Worm (Caenorhabditis elegans) whole organism, mixed stage, embryonic: ENCODE data around the gene cdc-25.3.
A peak's percentile ranks its signal among the peaks of the same experiment; 100 is the strongest.

Source experiments
- bed-3 ChIP-seq: fragments of 200-800 bp; sonication (Bioruptor generic); optimal IDR thresholded peaks from 3 replicates; lab custom pipeline; 2018; ENCODE audit warnings: mild to moderate bottlenecking, missing genetic modification characterization, moderate library complexity, missing compliant biosample characterization
- blmp-1 ChIP-seq: fragments of 150-350 bp; optimal IDR thresholded peaks from 2 replicates; lab custom pipeline; 2014; ENCODE audit warnings: missing biosample characterization, missing genetic modification characterization
- ceh-43 ChIP-seq: fragments of 200-800 bp; sonication (Bioruptor generic); optimal IDR thresholded peaks from 2 replicates; lab custom pipeline; 2018; ENCODE audit warnings: mild to moderate bottlenecking, missing genetic modification characterization, moderate library complexity, missing compliant biosample characterization
- ceh-83 ChIP-seq: fragments of 200-800 bp; sonication (Bioruptor generic); optimal IDR thresholded peaks from 2 replicates; lab custom pipeline; 2018; ENCODE audit warnings: mild to moderate bottlenecking, missing genetic modification characterization, missing compliant biosample characterization
- ces-1 ChIP-seq: fragments of 150-350 bp; optimal IDR thresholded peaks from 2 replicates; lab custom pipeline; 2014; ENCODE audit warnings: missing biosample characterization, missing genetic modification reagents, missing genetic modification characterization
- cnd-1 ChIP-seq: fragments of 200-800 bp; sonication (Bioruptor generic); optimal IDR thresholded peaks from 2 replicates; lab custom pipeline; 2018; ENCODE audit warnings: mild to moderate bottlenecking, missing genetic modification characterization, missing compliant biosample characterization
- drap-1 ChIP-seq: fragments of 200-800 bp; sonication (Bioruptor generic); optimal IDR thresholded peaks from 3 replicates; lab custom pipeline; 2018; ENCODE audit warnings: mild to moderate bottlenecking, missing genetic modification characterization, missing compliant biosample characterization
- elt-1 ChIP-seq: sonication (generic microtip); optimal IDR thresholded peaks from 2 replicates; lab custom pipeline; 2017; ENCODE audit warnings: missing genetic modification characterization, mild to moderate bottlenecking, missing compliant biosample characterization, antibody characterized with exemption, moderate library complexity, borderline replicate concordance; ENCODE audit not compliant: insufficient read depth
- elt-3 ChIP-seq: fragments of 150-350 bp; optimal IDR thresholded peaks from 2 replicates; lab custom pipeline; 2014; ENCODE audit warnings: missing biosample characterization, missing genetic modification characterization
- flh-1 ChIP-seq: fragments of 200-800 bp; sonication (Bioruptor generic); optimal IDR thresholded peaks from 2 replicates; lab custom pipeline; 2018; ENCODE audit warnings: mild to moderate bottlenecking, missing genetic modification characterization, moderate library complexity, missing compliant biosample characterization
- ham-2 ChIP-seq: fragments of 200-800 bp; sonication (Bioruptor generic); optimal IDR thresholded peaks from 2 replicates; lab custom pipeline; 2018; ENCODE audit warnings: mild to moderate bottlenecking, missing genetic modification characterization, missing compliant biosample characterization
- hlh-1 ChIP-seq: fragments of 150-350 bp; optimal IDR thresholded peaks from 2 replicates; lab custom pipeline; 2014; ENCODE audit warnings: missing biosample characterization, missing genetic modification reagents, missing genetic modification characterization
- lin-13 ChIP-seq: fragments of 150-350 bp; optimal IDR thresholded peaks from 2 replicates; lab custom pipeline; 2014; ENCODE audit warnings: missing biosample characterization, missing genetic modification characterization
- lin-32 ChIP-seq: fragments of 200-800 bp; sonication (Bioruptor generic); optimal IDR thresholded peaks from 2 replicates; lab custom pipeline; 2018; ENCODE audit warnings: mild to moderate bottlenecking, missing genetic modification characterization, missing compliant biosample characterization
- lsy-2 ChIP-seq: fragments of 150-350 bp; optimal IDR thresholded peaks from 2 replicates; lab custom pipeline; 2014; ENCODE audit warnings: missing biosample characterization, missing genetic modification characterization
- mab-5 ChIP-seq: fragments of 150-350 bp; optimal IDR thresholded peaks from 2 replicates; lab custom pipeline; 2014; ENCODE audit warnings: missing biosample characterization, missing genetic modification characterization
- mep-1 ChIP-seq: fragments of 150-350 bp; optimal IDR thresholded peaks from 2 replicates; lab custom pipeline; 2017; ENCODE audit warnings: missing biosample characterization, missing genetic modification reagents, missing genetic modification characterization, inconsistent platforms
- mls-2 ChIP-seq: sonication (generic microtip); optimal IDR thresholded peaks from 2 replicates; lab custom pipeline; 2016; ENCODE audit warnings: mild to moderate bottlenecking, missing genetic modification characterization, moderate library complexity, missing compliant biosample characterization
- nhr-12 ChIP-seq: fragments of 150-350 bp; optimal IDR thresholded peaks from 2 replicates; lab custom pipeline; 2014; ENCODE audit warnings: missing biosample characterization, missing genetic modification characterization
- nhr-237 ChIP-seq: fragments of 150-350 bp; optimal IDR thresholded peaks from 2 replicates; lab custom pipeline; 2014; ENCODE audit warnings: missing biosample characterization, missing genetic modification characterization
- nhr-28 ChIP-seq: fragments of 150-350 bp; optimal IDR thresholded peaks from 2 replicates; lab custom pipeline; 2014; ENCODE audit warnings: missing biosample characterization, missing genetic modification characterization
- nhr-76 ChIP-seq: sonication (generic microtip); optimal IDR thresholded peaks from 2 replicates; lab custom pipeline; 2017; ENCODE audit warnings: missing biosample characterization, missing genetic modification characterization
- pha-4 ChIP-seq: fragments of 150-350 bp; optimal IDR thresholded peaks from 2 replicates; lab custom pipeline; 2018; ENCODE audit warnings: missing biosample characterization, missing genetic modification reagents, missing genetic modification characterization
- sem-2 ChIP-seq: fragments of 200-800 bp; sonication (Bioruptor generic); optimal IDR thresholded peaks from 2 replicates; lab custom pipeline; 2018; ENCODE audit warnings: mild to moderate bottlenecking, missing genetic modification characterization, missing compliant biosample characterization
- snpc-4 ChIP-seq: fragments of 150-350 bp; optimal IDR thresholded peaks from 2 replicates; lab custom pipeline; 2014; ENCODE audit warnings: missing biosample characterization, missing genetic modification characterization
- sptf-1 ChIP-seq: sonication (generic microtip); optimal IDR thresholded peaks from 2 replicates; lab custom pipeline; 2017; ENCODE audit warnings: mild to moderate bottlenecking, missing genetic modification characterization, moderate library complexity, missing compliant biosample characterization
- unc-120 ChIP-seq: sonication (generic microtip); optimal IDR thresholded peaks from 2 replicates; lab custom pipeline; 2017; ENCODE audit warnings: missing genetic modification characterization, missing compliant biosample characterization; ENCODE audit not compliant: poor library complexity, severe bottlenecking
- unc-62 ChIP-seq: fragments of 150-350 bp; optimal IDR thresholded peaks from 2 replicates; lab custom pipeline; 2014; ENCODE audit warnings: missing biosample characterization, missing genetic modification reagents, missing genetic modification characterization
- zip-8 ChIP-seq: fragments of 150-350 bp; optimal IDR thresholded peaks from 2 replicates; lab custom pipeline; 2014; ENCODE audit warnings: missing biosample characterization, missing genetic modification characterization
- ztf-11 ChIP-seq: fragments of 150-350 bp; optimal IDR thresholded peaks from 2 replicates; lab custom pipeline; 2014; ENCODE audit warnings: missing biosample characterization, missing genetic modification characterization

The cdc-25.3 gene

DNA sequence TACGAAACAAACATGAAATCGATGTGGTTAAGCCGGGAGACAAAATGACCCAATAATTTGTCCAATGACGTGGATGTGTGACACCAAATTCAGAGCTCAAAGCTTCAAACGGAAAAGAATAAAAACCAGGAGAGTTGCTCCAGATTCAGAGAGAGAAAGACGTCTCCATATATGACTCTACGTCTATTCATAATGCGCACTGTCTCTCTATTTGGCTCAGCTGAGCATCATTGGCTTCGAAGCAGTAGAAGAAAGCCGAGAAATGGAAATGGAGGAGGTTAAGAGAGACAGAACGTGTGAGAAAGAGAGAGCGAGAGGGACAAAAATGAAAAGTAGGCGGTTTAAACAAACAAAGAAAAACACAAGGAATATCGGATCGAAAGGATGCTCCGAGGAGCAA is 31.4 kb downstream of the cdc-25.3 start:
- TF ChIP-seq sptf-1: peak; percentile 10
- peak; percentile 45 for TF ChIP-seq ces-1 (GFP tag; lab: Kevin White, UChicago)
- TF ChIP-seq nhr-237: no peak
- TF ChIP-seq cnd-1 (tag; lab: Kevin White, UChicago): no peak

ce11 chrIII:8885150-8885549 is 32.6 kb downstream of the cdc-25.3 start, which contains the start of gene svop-1:
Gene svop-1 (minus strand): TSS chrIII:8885488.
- TF ChIP-seq ham-2 (GFP tag; lab: Kevin White, UChicago) (no peak), nhr-12 (no peak), mls-2 (no peak), pha-4 (tag; lab: Kevin White, UChicago) (no peak), unc-120 (tag; lab: Kevin White, UChicago) (no peak), lin-32 (GFP tag; lab: Kevin White, UChicago) (no peak), cnd-1 (tag; lab: Kevin White, UChicago) (no peak), hlh-1 (tag; lab: Kevin White, UChicago) (no peak), blmp-1 (no peak), elt-1 (tag; lab: Kevin White, UChicago) (no peak), drap-1 (GFP tag; lab: Kevin White, UChicago) (no peak), ces-1 (GFP tag; lab: Kevin White, UChicago) (no peak), ceh-83 (no peak), mep-1 (tag; lab: Kevin White, UChicago) (no peak), sptf-1 (no peak), bed-3 (GFP tag; lab: Kevin White, UChicago) (no peak)

ce11 chrIII:8882333-8882732 is 35.4 kb downstream of the cdc-25.3 start:
- TF ChIP-seq elt-3: no peak
- no peak for TF ChIP-seq ces-1 (GFP tag; lab: Kevin White, UChicago)
- no peak for TF ChIP-seq nhr-28 (tag; lab: Kevin White, UChicago)
- no peak for TF ChIP-seq ceh-83
- no peak for TF ChIP-seq flh-1 (GFP tag; lab: Kevin White, UChicago)
- TF ChIP-seq lsy-2: no peak
- no peak for TF ChIP-seq unc-62
- no peak for TF ChIP-seq ztf-11
- TF ChIP-seq mab-5 (tag; lab: Kevin White, UChicago): no peak
- TF ChIP-seq unc-120 (tag; lab: Kevin White, UChicago): no peak
- TF ChIP-seq cnd-1 (tag; lab: Kevin White, UChicago): no peak
- no peak for TF ChIP-seq snpc-4 (tag; lab: Kevin White, UChicago)
- no peak for TF ChIP-seq lin-13
- TF ChIP-seq ham-2 (GFP tag; lab: Kevin White, UChicago): no peak
- no peak for TF ChIP-seq sptf-1

- TF ChIP-seq ceh-43 (no peak), cnd-1 (tag; lab: Kevin White, UChicago) (no peak), nhr-76 (tag; lab: Kevin White, UChicago) (no peak), elt-3 (no peak), nhr-237 (no peak), snpc-4 (tag; lab: Kevin White, UChicago) (no peak), unc-62 (no peak), drap-1 (GFP tag; lab: Kevin White, UChicago) (no peak), flh-1 (GFP tag; lab: Kevin White, UChicago) (no peak), ham-2 (GFP tag; lab: Kevin White, UChicago) (no peak), hlh-1 (tag; lab: Kevin White, UChicago) (no peak), nhr-12 (no peak), mls-2 (no peak), ztf-11 (no peak), sem-2 (GFP tag; lab: Kevin White, UChicago) (no peak), zip-8 (tag; lab: Kevin White, UChicago) (no peak)
These were observed 38.8 kb downstream of the cdc-25.3 start for ce11 chrIII:8878960-8879359.

- TF ChIP-seq nhr-76 (tag; lab: Kevin White, UChicago) (no peak), mep-1 (tag; lab: Kevin White, UChicago) (no peak), hlh-1 (tag; lab: Kevin White, UChicago) (no peak), ces-1 (GFP tag; lab: Kevin White, UChicago) (peak; percentile 91)
These were observed 40.7 kb downstream of the cdc-25.3 start, which contains the start of gene K01F9.2 for ce11 chrIII:8877002-8877401. Gene K01F9.2 (minus strand): TSS chrIII:8877128.
